Worm (Caenorhabditis elegans): ENCODE measurements around the gene txt-5.

ce11 chrV:7852078-7852477 lies 15.1 kb upstream of the txt-5 start:
- TF ChIP-seq flt-1 (GFP tag; IDR thresholded peaks at IDR 0.05): no peak
- no peak for TF ChIP-seq ztf-29 (GFP tag; IDR thresholded peaks at IDR 0.05)
- no peak for TF ChIP-seq ztf-23 (GFP tag; IDR thresholded peaks at IDR 0.05)
- TF ChIP-seq ref-1 (GFP tag; conservative IDR thresholded peaks at IDR 0.05): no peak
- no peak for TF ChIP-seq med-1 (GFP tag; optimal IDR thresholded peaks at IDR 0.05; ENCODE audit: insufficient read depth)
- TF ChIP-seq tab-1 (GFP tag; IDR thresholded peaks at IDR 0.05): no peak
- no peak for TF ChIP-seq klf-2 (GFP tag; conservative IDR thresholded peaks at IDR 0.05)
- TF ChIP-seq cog-1 (tag; optimal IDR thresholded peaks at IDR 0.05): no peak
